Worm (Caenorhabditis elegans): Measurements from ENCODE around the gene spp-24.

spp-24 gene

ce11 chrII:39437-39836 is at the start of gene spp-24:
spp-24 (minus strand) TSS chrII:39537.
- no peak for TF ChIP-seq W03F9.2 (tag; optimal IDR thresholded peaks at IDR 0.05)
- TF ChIP-seq dao-5 (tag; optimal IDR thresholded peaks at IDR 0.05): no peak
- TF ChIP-seq him-1 (tag; optimal IDR thresholded peaks at IDR 0.05): no peak

ce11 chrII:87937-88336 is 48.6 kb upstream of the spp-24 start:
- TF ChIP-seq dao-5 (tag; optimal IDR thresholded peaks at IDR 0.05): no peak
- TF ChIP-seq W03F9.2 (tag; optimal IDR thresholded peaks at IDR 0.05): no peak
- TF ChIP-seq him-1 (tag; optimal IDR thresholded peaks at IDR 0.05): no peak

ce11 chrII:86794-87193 is 47.5 kb upstream of the spp-24 start:
- TF ChIP-seq dao-5 (tag; optimal IDR thresholded peaks at IDR 0.05): no peak
- TF ChIP-seq W03F9.2 (tag; optimal IDR thresholded peaks at IDR 0.05): no peak
- TF ChIP-seq him-1 (tag; optimal IDR thresholded peaks at IDR 0.05): no peak

DNA sequence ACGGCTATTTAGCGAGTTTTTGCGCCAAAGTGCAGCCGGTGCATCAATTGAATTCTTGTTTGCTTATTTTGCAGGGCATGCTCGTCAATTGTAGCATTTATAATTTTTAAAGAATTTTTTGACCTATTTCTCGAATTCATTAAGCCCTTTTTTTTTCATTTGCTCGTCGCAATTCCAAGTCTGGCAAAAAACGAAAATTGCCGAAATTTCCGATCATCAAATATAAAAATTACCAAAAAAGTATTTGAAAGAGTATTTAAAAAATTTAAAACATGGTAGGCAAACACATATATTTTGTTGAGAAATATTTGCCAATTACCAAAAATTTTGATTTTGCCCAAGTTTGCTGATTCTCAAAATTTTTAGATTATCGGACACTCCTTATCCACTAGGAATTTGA is 44.8 kb upstream of the spp-24 start, which contains the start of gene C50D2.6:
Gene C50D2.6 (plus strand): TSS at position 301 of the 400 bp plus-strand sequence.
- TF ChIP-seq dao-5 (tag; optimal IDR thresholded peaks at IDR 0.05): no peak
- TF ChIP-seq W03F9.2 (tag; optimal IDR thresholded peaks at IDR 0.05): no peak
- no peak for TF ChIP-seq him-1 (tag; optimal IDR thresholded peaks at IDR 0.05)

DNA sequence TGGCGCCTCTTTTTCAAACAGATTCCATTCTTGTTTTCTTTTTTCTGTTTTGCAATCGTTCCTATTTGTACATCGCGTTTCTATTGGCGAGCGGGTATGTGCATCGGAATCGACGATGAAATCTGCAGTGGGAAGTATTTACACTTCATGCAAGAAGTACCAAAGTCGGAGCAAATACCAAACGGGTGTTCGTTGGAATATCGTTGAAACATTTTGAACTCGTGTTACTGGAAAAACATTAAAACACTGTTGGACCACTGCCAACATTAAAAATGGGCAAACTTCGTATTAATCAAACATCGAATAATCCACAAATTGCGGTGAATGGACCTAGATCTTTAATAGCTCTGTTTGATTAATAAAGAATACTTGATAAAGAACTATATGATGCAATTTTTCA is 39.8 kb upstream of the spp-24 start, which contains the start of gene C23H3.9:
Gene C23H3.9 (minus strand): TSS at position 101 of the 400 bp plus-strand sequence.
- TF ChIP-seq dao-5 (tag; optimal IDR thresholded peaks at IDR 0.05): no peak
- TF ChIP-seq him-1 (tag; optimal IDR thresholded peaks at IDR 0.05): no peak
- TF ChIP-seq W03F9.2 (tag; optimal IDR thresholded peaks at IDR 0.05): no peak

ce11 chrII:76662-77061 is 37.3 kb upstream of the spp-24 start:
- TF ChIP-seq W03F9.2 (tag; optimal IDR thresholded peaks at IDR 0.05): no peak
- no peak for TF ChIP-seq dao-5 (tag; optimal IDR thresholded peaks at IDR 0.05)
- no peak for TF ChIP-seq him-1 (tag; optimal IDR thresholded peaks at IDR 0.05)

- TF ChIP-seq him-1 (tag; optimal IDR thresholded peaks at IDR 0.05) (no peak), dao-5 (tag; optimal IDR thresholded peaks at IDR 0.05) (no peak), W03F9.2 (tag; optimal IDR thresholded peaks at IDR 0.05) (no peak)
These were observed 36.5 kb upstream of the spp-24 start for ce11 chrII:75831-76230.

DNA sequence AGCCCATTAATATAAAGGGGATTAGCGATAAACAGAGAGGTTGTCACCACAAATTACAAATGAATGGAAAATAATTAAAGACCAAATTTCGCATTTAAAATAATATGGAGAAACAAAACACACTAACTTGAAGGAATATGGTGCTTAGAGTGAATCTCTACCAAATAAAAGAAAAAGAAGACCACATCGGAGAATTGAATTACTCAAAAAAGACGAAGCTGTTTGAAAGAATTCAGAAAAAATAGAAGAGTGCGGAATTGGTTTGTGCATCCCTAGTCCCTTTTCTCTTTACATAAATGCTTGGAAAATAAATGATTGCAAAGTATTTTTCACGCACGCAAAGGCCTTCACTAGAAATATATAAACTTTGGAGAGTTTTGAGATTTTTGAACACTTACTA is 34.6 kb upstream of the spp-24 start:
- TF ChIP-seq W03F9.2 (tag; optimal IDR thresholded peaks at IDR 0.05): no peak
- no peak for TF ChIP-seq him-1 (tag; optimal IDR thresholded peaks at IDR 0.05)
- no peak for TF ChIP-seq dao-5 (tag; optimal IDR thresholded peaks at IDR 0.05)

DNA sequence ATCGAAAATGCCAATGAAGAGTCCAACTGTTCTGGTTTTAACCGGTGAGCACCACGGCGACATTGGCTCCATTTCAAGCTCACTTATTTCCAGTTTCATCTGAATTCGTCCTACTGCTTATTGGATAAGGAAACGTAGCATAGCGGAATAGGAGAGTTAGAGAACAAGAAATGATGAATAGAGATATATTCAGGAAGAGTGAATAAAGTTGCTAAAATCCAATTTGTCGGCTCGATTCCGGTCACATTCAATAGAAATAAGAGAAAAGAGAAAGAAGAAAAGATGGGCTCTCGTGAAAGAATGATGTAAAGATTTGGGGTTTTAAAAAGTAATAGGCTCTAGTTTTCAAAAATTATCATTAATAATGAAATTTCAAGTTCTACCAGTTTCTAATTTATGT is 34.0 kb upstream of the spp-24 start:
- TF ChIP-seq W03F9.2 (tag; optimal IDR thresholded peaks at IDR 0.05) (no peak), him-1 (tag; optimal IDR thresholded peaks at IDR 0.05) (no peak), dao-5 (tag; optimal IDR thresholded peaks at IDR 0.05) (no peak)

ce11 chrII:69354-69753 is 30.0 kb upstream of the spp-24 start, which contains the start of gene egl-26:
egl-26 (plus strand) TSS chrII:69654.
- TF ChIP-seq him-1 (tag; optimal IDR thresholded peaks at IDR 0.05) (no peak), W03F9.2 (tag; optimal IDR thresholded peaks at IDR 0.05) (no peak), dao-5 (tag; optimal IDR thresholded peaks at IDR 0.05) (no peak)

- TF ChIP-seq dao-5 (tag; optimal IDR thresholded peaks at IDR 0.05) (no peak), him-1 (tag; optimal IDR thresholded peaks at IDR 0.05) (no peak), W03F9.2 (tag; optimal IDR thresholded peaks at IDR 0.05) (no peak)
These were observed 29.4 kb upstream of the spp-24 start for ce11 chrII:68757-69156.

DNA sequence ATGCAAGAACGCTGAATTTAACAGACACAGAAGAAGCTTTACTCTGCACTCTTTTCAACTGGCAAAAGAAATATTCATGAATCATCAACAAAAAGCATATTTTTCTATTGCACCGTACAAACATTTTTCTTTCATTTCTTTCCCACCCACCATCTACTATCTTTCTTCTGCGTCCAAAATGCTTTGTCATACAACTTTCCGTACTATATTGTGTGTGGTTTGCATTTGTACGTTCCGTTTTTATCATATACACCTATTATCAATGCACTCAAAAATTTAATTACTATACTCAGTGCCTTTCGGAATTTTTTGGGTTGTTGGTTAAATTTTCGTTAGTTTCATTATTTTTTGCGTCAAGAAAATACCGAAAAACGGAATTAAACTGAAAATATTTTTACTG is 28.3 kb upstream of the spp-24 start:
- TF ChIP-seq dao-5 (tag; optimal IDR thresholded peaks at IDR 0.05): no peak
- no peak for TF ChIP-seq W03F9.2 (tag; optimal IDR thresholded peaks at IDR 0.05)
- TF ChIP-seq him-1 (tag; optimal IDR thresholded peaks at IDR 0.05): no peak

DNA sequence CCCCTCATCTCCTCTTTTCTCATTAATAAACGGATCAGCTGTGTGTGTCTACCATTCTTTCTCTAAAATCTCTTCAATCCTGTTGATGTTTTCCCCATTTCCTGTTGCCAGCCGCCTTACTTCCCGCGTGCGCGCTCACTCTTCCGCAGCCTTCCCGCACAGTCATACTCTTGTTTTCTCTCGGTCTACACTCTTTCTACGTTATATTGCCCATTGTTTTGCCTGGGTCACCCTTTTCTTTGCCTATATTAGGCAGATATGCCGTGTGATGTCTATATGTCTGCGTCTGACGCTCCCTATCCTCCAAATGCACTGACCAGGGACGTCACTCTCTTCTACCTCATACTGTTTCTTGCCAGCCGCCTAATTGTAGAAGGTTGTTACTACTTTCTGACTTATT is 27.0 kb upstream of the spp-24 start:
- TF ChIP-seq him-1 (tag; optimal IDR thresholded peaks at IDR 0.05) (no peak), dao-5 (tag; optimal IDR thresholded peaks at IDR 0.05) (no peak), W03F9.2 (tag; optimal IDR thresholded peaks at IDR 0.05) (no peak)

DNA sequence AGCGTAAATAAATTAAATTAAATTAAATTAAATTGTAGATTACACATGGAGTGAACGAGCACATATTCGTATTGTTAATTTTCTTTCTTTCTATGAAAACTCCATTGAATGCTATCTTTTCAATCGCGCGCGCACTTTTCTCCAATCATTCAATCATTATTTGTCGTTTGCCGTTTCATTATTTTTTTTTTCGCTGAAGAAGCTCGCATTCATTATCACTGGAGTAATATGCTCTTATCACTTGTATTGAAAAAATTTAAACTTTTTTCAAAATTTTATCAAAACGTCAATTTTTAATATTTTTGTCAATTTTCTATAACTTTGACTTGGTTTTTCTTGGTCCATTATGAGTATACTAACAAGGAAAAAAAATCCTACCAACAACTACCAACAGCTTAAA is 26.1 kb upstream of the spp-24 start:
- no peak for TF ChIP-seq W03F9.2 (tag; optimal IDR thresholded peaks at IDR 0.05)
- TF ChIP-seq dao-5 (tag; optimal IDR thresholded peaks at IDR 0.05): no peak
- no peak for TF ChIP-seq him-1 (tag; optimal IDR thresholded peaks at IDR 0.05)

DNA sequence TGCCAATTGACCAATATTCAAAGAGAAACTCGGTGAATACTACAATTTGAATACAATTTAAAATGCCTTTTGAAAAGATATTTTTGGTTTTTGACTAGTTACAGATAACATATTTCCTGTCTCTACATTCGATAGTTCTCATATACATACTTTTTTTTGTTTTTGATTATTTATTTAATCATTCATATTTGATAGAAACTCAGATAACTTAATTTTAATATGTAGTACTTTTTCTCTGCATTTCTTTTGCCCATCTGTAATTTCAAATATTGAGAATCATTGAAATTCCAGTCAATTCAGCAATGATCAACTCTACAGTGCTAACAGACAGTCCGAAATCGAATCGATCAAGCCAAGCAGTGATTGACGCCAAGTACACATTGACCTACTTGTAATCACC is 21.7 kb upstream of the spp-24 start, which contains the start of gene C23H3.2:
Gene C23H3.2 (plus strand): TSS at position 301 of the 400 bp plus-strand sequence.
- no peak for TF ChIP-seq W03F9.2 (tag; optimal IDR thresholded peaks at IDR 0.05)
- TF ChIP-seq dao-5 (tag; optimal IDR thresholded peaks at IDR 0.05): no peak
- no peak for TF ChIP-seq him-1 (tag; optimal IDR thresholded peaks at IDR 0.05)
